Worm (Caenorhabditis elegans) whole organism, young adult: ENCODE measurements around the gene C09G9.3.

ENCODE experiments used
- T26A5.8 ChIP-seq: sonication (generic microtip); optimal IDR thresholded peaks from 2 replicates; lab custom pipeline; 2016; ENCODE audit warnings: missing genetic modification characterization, missing compliant biosample characterization
- Y53G8AR.9 ChIP-seq: fragments of 200-800 bp; sonication (Bioruptor generic); conservative IDR thresholded peaks from 2 replicates; pipeline ENCODE4 v1.3.6; 2022; ENCODE audit warnings: missing genetic modification reagents, missing genetic modification characterization, missing compliant biosample characterization
- lag-1 ChIP-seq: fragments of 200-800 bp; sonication (Bioruptor generic); IDR thresholded peaks from 2 replicates; pipeline ENCODE4 v1.3.6; 2022; ENCODE audit warnings: missing genetic modification reagents, missing genetic modification characterization, missing compliant biosample characterization
- lin-35 ChIP-seq, 3 experiments: fragments of 150-350 bp in 2 of 3; sonication (generic microtip) in 1 of 3; optimal IDR thresholded peaks; 2 replicates each; lab custom pipeline; 2014 to 2018; ENCODE audit warnings: missing biosample characterization in 3 of 3, missing genetic modification characterization in 3 of 3, missing genetic modification reagents in 3 of 3
- unc-130 ChIP-seq: sonication (generic microtip); optimal IDR thresholded peaks from 2 replicates; lab custom pipeline; 2016; ENCODE audit warnings: missing genetic modification reagents, missing genetic modification characterization, missing compliant biosample characterization

DNA sequence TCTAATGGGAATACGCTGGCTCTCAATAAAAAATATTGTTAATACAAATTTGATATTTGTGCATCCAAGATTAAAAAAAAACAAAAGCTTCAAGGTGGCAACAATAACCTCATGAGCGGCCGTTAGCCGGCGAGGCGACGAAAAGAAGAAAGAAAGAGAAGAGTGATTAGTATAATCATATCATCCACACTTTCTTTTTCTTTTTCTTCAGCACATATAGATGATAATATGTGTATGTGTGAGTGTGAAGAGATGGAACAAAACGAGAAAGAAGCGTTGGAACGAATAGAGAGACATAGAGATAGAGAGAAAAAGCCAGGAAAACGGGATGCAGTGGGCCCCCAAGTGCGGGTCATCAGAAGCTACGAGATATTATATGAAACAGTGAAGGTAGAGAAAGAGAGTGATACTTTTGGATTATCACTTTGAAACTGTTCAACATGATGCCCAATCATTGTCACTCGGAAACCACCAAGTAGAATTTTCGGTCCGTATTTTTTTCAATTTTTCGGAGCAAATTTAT is 47.5 kb upstream of the C09G9.3 start:
- TF ChIP-seq unc-130 (GFP tag; lab: Kevin White, UChicago), result no peak
- TF ChIP-seq Y53G8AR.9 (GFP tag; lab: Robert Waterston, UW), result no peak
- no peak for TF ChIP-seq lag-1 (GFP tag; lab: Robert Waterston, UW)
- TF ChIP-seq lin-35 (GFP tag; optimal IDR thresholded peaks at IDR 0.05; lab: Kevin White, UChicago), result no peak
- no peak for TF ChIP-seq T26A5.8
